Worm (Caenorhabditis elegans): ENCODE results near the gene fbxb-3.

ce11 chrIV:11813901-11814300 lies 24.9 kb upstream of the fbxb-3 start, which contains the start of gene M117.1:
- TF ChIP-seq elt-3 (tag; optimal IDR thresholded peaks at IDR 0.05), result no peak
- no peak for TF ChIP-seq nhr-129 (tag; optimal IDR thresholded peaks at IDR 0.05)
- no peak for TF ChIP-seq snpc-4 (tag; optimal IDR thresholded peaks at IDR 0.05)
- TF ChIP-seq lin-11 (tag; optimal IDR thresholded peaks at IDR 0.05), result no peak
- TF ChIP-seq ztf-11 (tag; optimal IDR thresholded peaks at IDR 0.05), result no peak
- no peak for TF ChIP-seq aly-2 (tag; optimal IDR thresholded peaks at IDR 0.05)
- TF ChIP-seq lin-39 (tag; optimal IDR thresholded peaks at IDR 0.05), result no peak
- no peak for TF ChIP-seq lin-13 (GFP tag; optimal IDR thresholded peaks at IDR 0.05)
- no peak for TF ChIP-seq elt-1 (tag; optimal IDR thresholded peaks at IDR 0.05)
- TF ChIP-seq nhr-6 (tag; optimal IDR thresholded peaks at IDR 0.05), result no peak
- no peak for TF ChIP-seq ceh-82 (tag; optimal IDR thresholded peaks at IDR 0.05)
